Fruit fly (Drosophila melanogaster) whole organism, embryonic: Measurements from ENCODE around the gene CG14966.
A peak's percentile ranks its signal among the peaks of the same experiment; 100 is the strongest.

Experiments used
- B-H1 ChIP-seq: fragments of 200-800 bp; sonication (Bioruptor generic); IDR thresholded peaks from 3 replicates; pipeline ENCODE4 v1.3.6; 2022; ENCODE audit warnings: missing biosample characterization, missing genetic modification characterization
- CG10274 ChIP-seq: fragments of 200-800 bp; sonication (Bioruptor generic); optimal IDR thresholded peaks from 3 replicates; lab custom pipeline; 2017; ENCODE audit warnings: missing biosample characterization, mild to moderate bottlenecking, missing genetic modification characterization
- CG14014 ChIP-seq: fragments of 200-800 bp; sonication (Bioruptor generic); IDR thresholded peaks from 2 replicates; pipeline ENCODE4 v1.3.6; 2022; ENCODE audit warnings: missing biosample characterization, missing genetic modification characterization
- CG15514 ChIP-seq: fragments of 200-800 bp; sonication (Bioruptor generic); optimal IDR thresholded peaks from 3 replicates; lab custom pipeline; 2017; ENCODE audit warnings: missing biosample characterization, missing genetic modification characterization, mild to moderate bottlenecking, moderate library complexity, missing genetic modification reagents
- CG4360 ChIP-seq: fragments of 200-800 bp; sonication (Bioruptor generic); IDR thresholded peaks from 2 replicates; pipeline ENCODE4 v1.3.6; 2022; ENCODE audit warnings: missing biosample characterization, missing genetic modification characterization
- CG6175 ChIP-seq: fragments of 200-800 bp; sonication (Bioruptor generic); IDR thresholded peaks from 3 replicates; pipeline ENCODE4 v1.3.6; 2022; ENCODE audit warnings: missing biosample characterization, missing genetic modification characterization
- CG6854 ChIP-seq: fragments of 200-800 bp; sonication (Bioruptor generic); optimal IDR thresholded peaks from 3 replicates; lab custom pipeline; 2017; ENCODE audit warnings: missing biosample characterization, mild to moderate bottlenecking, missing genetic modification characterization
- CG7556 ChIP-seq: fragments of 200-800 bp; sonication (Bioruptor generic); optimal IDR thresholded peaks from 2 replicates; lab custom pipeline; 2017; ENCODE audit warnings: missing biosample characterization, mild to moderate bottlenecking, missing genetic modification characterization
- Ets97D ChIP-seq: fragments of 200-800 bp; sonication (Bioruptor generic); optimal IDR thresholded peaks from 3 replicates; lab custom pipeline; 2016; ENCODE audit warnings: missing biosample characterization, missing genetic modification characterization
- Fer1 ChIP-seq: fragments of 200-800 bp; sonication (Bioruptor generic); optimal IDR thresholded peaks from 2 replicates; lab custom pipeline; 2017; ENCODE audit warnings: missing biosample characterization, mild to moderate bottlenecking, missing genetic modification characterization
- Fer3 ChIP-seq: fragments of 200-800 bp; sonication (Bioruptor generic); optimal IDR thresholded peaks from 2 replicates; lab custom pipeline; 2018; ENCODE audit warnings: missing biosample characterization, mild to moderate bottlenecking, missing genetic modification characterization, moderate library complexity
- Gsc ChIP-seq: fragments of 200-800 bp; sonication (Bioruptor generic); IDR thresholded peaks from 2 replicates; pipeline ENCODE4 v1.3.6; 2022; ENCODE audit warnings: missing biosample characterization, missing genetic modification characterization
- Hsf ChIP-seq: fragments of 200-800 bp; sonication (Bioruptor generic); optimal IDR thresholded peaks from 3 replicates; lab custom pipeline; 2016; ENCODE audit warnings: missing biosample characterization, missing genetic modification characterization
- Nf-YB ChIP-seq: fragments of 200-800 bp; sonication (Bioruptor generic); optimal IDR thresholded peaks from 3 replicates; lab custom pipeline; 2019; ENCODE audit warnings: missing biosample characterization, mild to moderate bottlenecking, missing genetic modification characterization, moderate library complexity
- Nf-YC ChIP-seq: fragments of 200-800 bp; optimal IDR thresholded peaks from 3 replicates; lab custom pipeline; 2019; ENCODE audit warnings: missing biosample characterization, mild to moderate bottlenecking, missing genetic modification characterization, moderate library complexity
- Optix ChIP-seq: fragments of 200-800 bp; sonication (Bioruptor generic); IDR thresholded peaks from 3 replicates; pipeline ENCODE4 v1.3.6; 2022; ENCODE audit warnings: missing biosample characterization, missing genetic modification characterization
- Pdp1 ChIP-seq, 2 experiments: fragments of 200-800 bp; sonication (Bioruptor generic); optimal IDR thresholded peaks; 3 replicates each; lab custom pipeline; 2016; ENCODE audit warnings: missing biosample characterization in 2 of 2, missing genetic modification characterization in 2 of 2, mild to moderate bottlenecking in 1 of 2, moderate library complexity in 1 of 2
- Ravus ChIP-seq: fragments of 200-800 bp; sonication (Bioruptor generic); IDR thresholded peaks from 2 replicates; pipeline ENCODE4 v1.3.6; 2022; ENCODE audit warnings: missing biosample characterization, missing genetic modification characterization
- cg ChIP-seq: fragments of 200-800 bp; sonication (Bioruptor generic); optimal IDR thresholded peaks from 3 replicates; lab custom pipeline; 2019; ENCODE audit warnings: missing biosample characterization, mild to moderate bottlenecking, missing genetic modification characterization, moderate library complexity
- chinmo ChIP-seq: fragments of 200-800 bp; sonication (Bioruptor generic); IDR thresholded peaks from 4 replicates; pipeline ENCODE4 v1.3.6; 2022; ENCODE audit warnings: missing biosample characterization, missing genetic modification characterization; ENCODE audit not compliant: partially characterized antibody
- chn ChIP-seq: fragments of 200-800 bp; sonication (Bioruptor generic); optimal IDR thresholded peaks from 2 replicates; lab custom pipeline; 2016; ENCODE audit warnings: missing biosample characterization, missing genetic modification characterization
- dysf ChIP-seq: fragments of 200-800 bp; sonication (Bioruptor generic); IDR thresholded peaks from 3 replicates; pipeline ENCODE4 v1.3.6; 2022; ENCODE audit warnings: missing biosample characterization, missing genetic modification characterization
- eve ChIP-seq, 2 experiments: fragments of >200 bp; optimal IDR thresholded peaks; 2 replicates each; lab custom pipeline; 2017; ENCODE audit warnings: missing biosample characterization in 2 of 2, missing genetic modification characterization in 2 of 2
- fu2 ChIP-seq: fragments of 200-800 bp; sonication (Bioruptor generic); optimal IDR thresholded peaks from 2 replicates; lab custom pipeline; 2016; ENCODE audit warnings: missing biosample characterization, missing genetic modification characterization
- gsb ChIP-seq: fragments of 200-800 bp; sonication (Bioruptor generic); IDR thresholded peaks from 2 replicates; pipeline ENCODE4 v1.3.6; 2022; ENCODE audit warnings: missing biosample characterization, missing genetic modification characterization
- her ChIP-seq: fragments of 200-800 bp; sonication (Bioruptor generic); optimal IDR thresholded peaks from 2 replicates; lab custom pipeline; 2016; ENCODE audit warnings: missing biosample characterization, missing genetic modification characterization
- lilli ChIP-seq: fragments of 200-800 bp; sonication (Bioruptor generic); optimal IDR thresholded peaks from 3 replicates; lab custom pipeline; 2016; ENCODE audit warnings: missing biosample characterization, missing genetic modification characterization
- lola ChIP-seq, 3 experiments: fragments of >200 bp in 2 of 3; fragments of 200-800 bp in 1 of 3; sonication (Bioruptor generic) in 1 of 3; optimal IDR thresholded peaks; 2 replicates each; lab custom pipeline; 2017 to 2019; ENCODE audit warnings: missing biosample characterization in 3 of 3, missing genetic modification characterization in 3 of 3, mild to moderate bottlenecking in 1 of 3, moderate library complexity in 1 of 3
- mirr ChIP-seq: fragments of 200-800 bp; sonication (Bioruptor generic); optimal IDR thresholded peaks from 3 replicates; lab custom pipeline; 2018; ENCODE audit warnings: missing biosample characterization, mild to moderate bottlenecking, missing genetic modification characterization
- nerfin-2 ChIP-seq: fragments of 200-800 bp; sonication (Bioruptor generic); IDR thresholded peaks from 2 replicates; pipeline ENCODE4 v1.3.6; 2022; ENCODE audit warnings: missing biosample characterization, missing genetic modification characterization; ENCODE audit not compliant: partially characterized antibody
- nom ChIP-seq: fragments of 200-800 bp; sonication (Bioruptor generic); optimal IDR thresholded peaks from 2 replicates; lab custom pipeline; 2017; ENCODE audit warnings: missing biosample characterization, missing genetic modification characterization, mild to moderate bottlenecking, moderate library complexity, missing genetic modification reagents
- p53 ChIP-seq: fragments of 200-800 bp; sonication (Bioruptor generic); optimal IDR thresholded peaks from 2 replicates; lab custom pipeline; 2016; ENCODE audit warnings: missing biosample characterization, missing genetic modification characterization
- pan ChIP-seq, 4 experiments: fragments of >200 bp in 3 of 4; fragments of 200-800 bp in 1 of 4; sonication (Bioruptor generic) in 1 of 4; optimal IDR thresholded peaks in 3 of 4; IDR thresholded peaks in 1 of 4; 2 replicates each; pipeline versions ENCODE4 v1.3.6 to Lab custom; 2017 to 2022; ENCODE audit warnings: missing biosample characterization in 2 of 4, missing genetic modification characterization in 2 of 4, mixed read lengths in 1 of 4
- phol ChIP-seq: fragments of 200-800 bp; sonication (Bioruptor generic); optimal IDR thresholded peaks from 3 replicates; lab custom pipeline; 2018; ENCODE audit warnings: missing biosample characterization, mild to moderate bottlenecking, missing genetic modification characterization, moderate library complexity
- seq ChIP-seq: fragments of 200-800 bp; sonication (Bioruptor generic); IDR thresholded peaks from 2 replicates; pipeline ENCODE4 v1.3.6; 2022; ENCODE audit warnings: missing biosample characterization, missing genetic modification characterization
- shn ChIP-seq: fragments of 200-800 bp; sonication (Bioruptor generic); optimal IDR thresholded peaks from 3 replicates; lab custom pipeline; 2016; ENCODE audit warnings: missing biosample characterization, missing genetic modification characterization
- sr ChIP-seq: fragments of 200-800 bp; sonication (Bioruptor generic); IDR thresholded peaks from 3 replicates; pipeline ENCODE4 v1.3.6; 2022; ENCODE audit warnings: missing biosample characterization, missing genetic modification characterization
- toy ChIP-seq: fragments of 200-800 bp; sonication (Bioruptor generic); IDR thresholded peaks from 2 replicates; pipeline ENCODE4 v1.3.6; 2022; ENCODE audit warnings: missing biosample characterization, missing genetic modification characterization
- z ChIP-seq: fragments of 200-800 bp; sonication (Bioruptor generic); IDR thresholded peaks from 3 replicates; pipeline ENCODE4 v1.3.6; 2022; ENCODE audit warnings: missing biosample characterization, missing genetic modification characterization
- zen ChIP-seq: fragments of 200-800 bp; sonication (Bioruptor generic); optimal IDR thresholded peaks from 3 replicates; lab custom pipeline; 2018; ENCODE audit warnings: missing biosample characterization, mild to moderate bottlenecking, missing genetic modification characterization, moderate library complexity
- zen2 ChIP-seq: fragments of 200-800 bp; sonication (Bioruptor generic); IDR thresholded peaks from 3 replicates; pipeline ENCODE4 v1.3.6; 2022; ENCODE audit warnings: missing biosample characterization, missing genetic modification characterization; ENCODE audit not compliant: partially characterized antibody

The CG14966 gene

dm6 chr3L:3179474-3179873, 18.0 kb downstream of the CG14966 start (continued):
- peak; percentile 88 for TF ChIP-seq lilli
- TF ChIP-seq Pdp1 (GFP tag; optimal IDR thresholded peaks at IDR 0.05; lab: Kevin White, UChicago) = peak in 1 of 2 experiments; percentile 89
- TF ChIP-seq p53 = no peak
- peak; percentile 69 for TF ChIP-seq Nf-YB (GFP tag; lab: Kevin White, UChicago)
- TF ChIP-seq zen2 (GFP tag; lab: Robert Waterston, UW) = no peak
- no peak for TF ChIP-seq z (GFP tag; lab: Robert Waterston, UW)
- peak; percentile 79 for TF ChIP-seq chn (GFP tag; lab: Kevin White, UChicago)
- TF ChIP-seq toy (GFP tag; lab: Robert Waterston, UW) = peak; percentile 67; the same call in 1 of the 2 replicates
- peak; percentile 57; the same call in 1 of the 2 replicates for TF ChIP-seq Gsc (GFP tag; lab: Robert Waterston, UW)
- peak; percentile 86 for TF ChIP-seq nom (GFP tag; lab: Kevin White, UChicago)
- TF ChIP-seq her (GFP tag; lab: Kevin White, UChicago) = peak; percentile 76
- TF ChIP-seq CG10274 (GFP tag; lab: Kevin White, UChicago) = peak; percentile 60
- peak; percentile 93 for TF ChIP-seq dysf
- peak in 1 of 3 experiments; percentile 80 for TF ChIP-seq lola (GFP tag; optimal IDR thresholded peaks at IDR 0.05; lab: Kevin White, UChicago)
- TF ChIP-seq Nf-YC = no peak
- TF ChIP-seq fu2 = peak; percentile 43
- no peak for TF ChIP-seq eve (GFP tag; optimal IDR thresholded peaks at IDR 0.05; lab: Kevin White, UChicago)
- peak; percentile 68 for TF ChIP-seq zen
- no peak for TF ChIP-seq cg (GFP tag; lab: Kevin White, UChicago)
- no peak for TF ChIP-seq nerfin-2
- peak; percentile 82 for TF ChIP-seq CG6854 (GFP tag; lab: Kevin White, UChicago)
- TF ChIP-seq CG7556 (GFP tag; lab: Kevin White, UChicago) = peak; percentile 88
- peak; percentile 78 for TF ChIP-seq Optix (GFP tag; lab: Robert Waterston, UW)
- peak; percentile 53 for TF ChIP-seq mirr (GFP tag; lab: Kevin White, UChicago)
- peak; percentile 53 for TF ChIP-seq Ravus (GFP tag; lab: Robert Waterston, UW)
- TF ChIP-seq Ets97D (GFP tag; lab: Kevin White, UChicago) = peak; percentile 46
- peak; percentile 90 for TF ChIP-seq B-H1 (GFP tag; lab: Robert Waterston, UW)
- peak; percentile 74 for TF ChIP-seq CG4360 (GFP tag; lab: Robert Waterston, UW)
- peak; percentile 87 for TF ChIP-seq phol (tag; lab: Kevin White, UChicago)
- TF ChIP-seq gsb = peak; percentile 88
- peak; percentile 46; the same call in 1 of the 3 replicates for TF ChIP-seq sr (GFP tag; lab: Robert Waterston, UW)
- no peak for TF ChIP-seq chinmo (GFP tag; lab: Robert Waterston, UW)
- TF ChIP-seq Fer3 (tag; lab: Kevin White, UChicago) = peak; percentile 89
- TF ChIP-seq Hsf = peak; percentile 82
- no peak for TF ChIP-seq pan (optimal IDR thresholded peaks at IDR 0.05; lab: Kevin White, UChicago)
- peak in 1 of 2 experiments; percentile 92 for TF ChIP-seq pan (GFP tag; optimal IDR thresholded peaks at IDR 0.05 in 1 of 2, IDR thresholded peaks at IDR 0.05 in 1 of 2)
- peak; percentile 78 for TF ChIP-seq CG6175 (GFP tag; lab: Robert Waterston, UW)
- peak; percentile 82 for TF ChIP-seq seq (GFP tag; lab: Robert Waterston, UW)
- peak; percentile 82 for TF ChIP-seq CG15514 (GFP tag; lab: Kevin White, UChicago)
- TF ChIP-seq shn (GFP tag; lab: Kevin White, UChicago) = peak; percentile 43
- no peak for TF ChIP-seq Fer1 (GFP tag; lab: Kevin White, UChicago)
- peak; percentile 89 for TF ChIP-seq CG14014 (GFP tag; lab: Robert Waterston, UW)
